Worm (Caenorhabditis elegans): ENCODE data around the gene fbxa-30.

- TF ChIP-seq unc-39 (tag; optimal IDR thresholded peaks at IDR 0.05), result no peak
- no peak for TF ChIP-seq fkh-10 (GFP tag; optimal IDR thresholded peaks at IDR 0.05)
- no peak for TF ChIP-seq ama-1 (optimal IDR thresholded peaks at IDR 0.05)
- TF ChIP-seq aly-2 (tag; optimal IDR thresholded peaks at IDR 0.05), result no peak
- TF ChIP-seq egl-27 (tag; optimal IDR thresholded peaks at IDR 0.05), result no peak
- no peak for TF ChIP-seq R02D3.7 (tag; optimal IDR thresholded peaks at IDR 0.05)
- no peak for TF ChIP-seq nhr-11 (tag; optimal IDR thresholded peaks at IDR 0.05)
- no peak for TF ChIP-seq unc-62 (GFP tag; optimal IDR thresholded peaks at IDR 0.05)
- no peak for TF ChIP-seq skn-1 (tag; optimal IDR thresholded peaks at IDR 0.05)
- TF ChIP-seq egl-5 (tag; optimal IDR thresholded peaks at IDR 0.05), result no peak
Measured at ce11 chrIII:1230174-1230573, 45.2 kb downstream of the fbxa-30 start, which contains the start of gene pes-4.

All from whole organism, L3 larva.